Worm (Caenorhabditis elegans): Measurements from ENCODE around the gene F02C12.2.

F02C12.2 gene

DNA sequence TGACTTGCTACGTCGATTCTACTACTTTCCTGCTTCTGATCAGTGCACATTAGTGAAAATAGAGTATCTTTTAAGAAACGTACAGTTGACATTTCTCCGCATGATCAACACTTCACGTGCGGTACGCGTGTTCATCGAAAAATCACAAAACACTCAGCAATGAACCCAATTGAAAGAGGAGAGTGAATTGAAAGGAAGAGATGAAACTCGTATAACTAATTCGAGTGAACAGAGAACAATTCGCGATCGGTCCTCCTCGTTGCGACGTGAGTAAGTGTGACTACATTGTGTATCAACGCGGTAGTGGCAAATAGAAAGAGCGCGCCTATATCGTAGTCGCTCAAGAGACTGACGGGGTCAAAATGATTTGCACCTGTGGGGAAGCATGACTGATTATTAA is 45.6 kb downstream of the F02C12.2 start (continued):
- TF ChIP-seq F10B5.3 (tag; optimal IDR thresholded peaks at IDR 0.05) (no peak), unc-62 (GFP tag; optimal IDR thresholded peaks at IDR 0.05 in 1 of 2) (peak in 1 of 2 experiments; percentile 85), unc-62 (tag; optimal IDR thresholded peaks at IDR 0.05) (no peak), lsy-2 (tag; optimal IDR thresholded peaks at IDR 0.05) (peak; percentile 54 to 71), ceh-44 (GFP tag; IDR thresholded peaks at IDR 0.05) (no peak), dve-1 (tag; optimal IDR thresholded peaks at IDR 0.05; ENCODE audit: insufficient read depth) (peak; percentile 90), vab-7 (GFP tag; IDR thresholded peaks at IDR 0.05) (no peak), Y48G9A.11 (GFP tag; IDR thresholded peaks at IDR 0.05) (no peak), zip-11 (GFP tag; IDR thresholded peaks at IDR 0.05) (no peak), lin-1 (GFP tag; IDR thresholded peaks at IDR 0.05) (0 out of 2 replicates have a peak, but pooled peaks have one; percentile 21), F26F4.8 (GFP tag; conservative IDR thresholded peaks at IDR 0.05) (no peak), nhr-102 (tag; optimal IDR thresholded peaks at IDR 0.05) (peak; percentile 74), R02D3.7 (tag; optimal IDR thresholded peaks at IDR 0.05) (no peak), F49E8.2 (tag; optimal IDR thresholded peaks at IDR 0.05; ENCODE audit: borderline replicate concordance) (no peak), madf-9 (GFP tag; conservative IDR thresholded peaks at IDR 0.05) (no peak), nhr-48 (tag; optimal IDR thresholded peaks at IDR 0.05) (peak; percentile 96), snpc-1.2 (GFP tag; IDR thresholded peaks at IDR 0.05) (no peak), ceh-28 (tag; optimal IDR thresholded peaks at IDR 0.05) (no peak), unc-130 (GFP tag; optimal IDR thresholded peaks at IDR 0.05) (no peak), cey-2 (tag; optimal IDR thresholded peaks at IDR 0.05; ENCODE audit: borderline replicate concordance, insufficient read depth) (peak; percentile 28), nhr-11 (tag; optimal IDR thresholded peaks at IDR 0.05) (peak; percentile 57), ceh-82 (tag; optimal IDR thresholded peaks at IDR 0.05) (no peak), mxl-2 (GFP tag; conservative IDR thresholded peaks at IDR 0.05) (peak; percentile 99), mes-2 (tag; optimal IDR thresholded peaks at IDR 0.05; ENCODE audit: poor library complexity, severe bottlenecking) (peak; percentile 40), pha-4 (GFP tag; IDR thresholded peaks at IDR 0.05) (no peak), pha-4 (tag; optimal IDR thresholded peaks at IDR 0.05) (peak; percentile 20), lin-39 (tag; optimal IDR thresholded peaks at IDR 0.05) (no peak), lin-15B (tag; optimal IDR thresholded peaks at IDR 0.05) (no peak), ceh-32 (tag; optimal IDR thresholded peaks at IDR 0.05; ENCODE audit: poor library complexity) (no peak), nhr-25 (tag; optimal IDR thresholded peaks at IDR 0.05; ENCODE audit: borderline replicate concordance, insufficient read depth) (peak; percentile 57), daf-16 (GFP tag; optimal IDR thresholded peaks at IDR 0.05) (peak in 1 of 2 experiments; percentile 21), daf-16 (tag; optimal IDR thresholded peaks at IDR 0.05) (peak; percentile 76), gei-8 (GFP tag; optimal IDR thresholded peaks at IDR 0.05) (peak; percentile 65), nhr-42 (GFP tag; IDR thresholded peaks at IDR 0.05) (no peak), nhr-41 (GFP tag; IDR thresholded peaks at IDR 0.05) (0 out of 2 replicates have a peak, but pooled peaks have one; percentile 6), dmd-8 (GFP tag; IDR thresholded peaks at IDR 0.05) (no peak), fos-1 (tag; optimal IDR thresholded peaks at IDR 0.05) (no peak), php-3 (GFP tag; IDR thresholded peaks at IDR 0.05) (0 out of 2 replicates have a peak, but pooled peaks have one; percentile 36), hlh-11 (tag; optimal IDR thresholded peaks at IDR 0.05) (peak; percentile 92), unc-39 (tag; optimal IDR thresholded peaks at IDR 0.05) (no peak), D1046.2 (GFP tag; IDR thresholded peaks at IDR 0.05) (no peak), rbr-2 (tag; optimal IDR thresholded peaks at IDR 0.05) (no peak), lin-13 (GFP tag; optimal IDR thresholded peaks at IDR 0.05) (no peak), jun-1 (tag; optimal IDR thresholded peaks at IDR 0.05) (no peak), zfp-3 (GFP tag; conservative IDR thresholded peaks at IDR 0.05) (no peak), aly-2 (tag; optimal IDR thresholded peaks at IDR 0.05) (no peak), nhr-111 (GFP tag; optimal IDR thresholded peaks at IDR 0.05) (no peak), skn-1 (tag; optimal IDR thresholded peaks at IDR 0.05) (no peak), egl-43 (GFP tag; IDR thresholded peaks at IDR 0.05) (no peak), Y5F2A.4 (GFP tag; optimal IDR thresholded peaks at IDR 0.05) (no peak), ZK546.5 (tag; optimal IDR thresholded peaks at IDR 0.05) (no peak)

Measured in whole organism, L4 larva.